Worm (Caenorhabditis elegans) whole organism, L2 larva: ENCODE measurements around the gene moc-5.

Experiments
- ZK546.5 ChIP-seq: sonication (generic microtip); optimal IDR thresholded peaks from 2 replicates; lab custom pipeline; 2017; ENCODE audit warnings: missing biosample characterization, missing genetic modification characterization
- ama-1 ChIP-seq: fragments of 150-350 bp; optimal IDR thresholded peaks from 2 replicates; lab custom pipeline; 2018; ENCODE audit warnings: inconsistent platforms
- blmp-1 ChIP-seq: sonication (generic microtip); optimal IDR thresholded peaks from 2 replicates; lab custom pipeline; 2017; ENCODE audit warnings: missing genetic modification characterization, mild to moderate bottlenecking, missing compliant biosample characterization, antibody characterized with exemption, moderate library complexity; ENCODE audit not compliant: insufficient read depth
- egl-27 ChIP-seq: sonication (generic microtip); optimal IDR thresholded peaks from 3 replicates; lab custom pipeline; 2017; ENCODE audit warnings: missing biosample characterization, missing genetic modification reagents, missing genetic modification characterization
- lin-11 ChIP-seq: fragments of 150-350 bp; sonication (generic microtip); optimal IDR thresholded peaks from 2 replicates; lab custom pipeline; 2014; ENCODE audit warnings: missing biosample characterization, missing genetic modification characterization, inconsistent platforms, mixed read lengths
- nhr-10 ChIP-seq: sonication (generic microtip); optimal IDR thresholded peaks from 2 replicates; lab custom pipeline; 2017; ENCODE audit warnings: missing biosample characterization, missing genetic modification characterization
- unc-39 ChIP-seq: fragments of 150-350 bp; optimal IDR thresholded peaks from 2 replicates; lab custom pipeline; 2014; ENCODE audit warnings: missing biosample characterization, missing genetic modification characterization

ce11 chrX:9587642-9588041, 21.9 kb upstream of the moc-5 start, which contains the start of gene gpx-3:
- TF ChIP-seq blmp-1 (tag; lab: Kevin White, UChicago) = no peak
- no peak for TF ChIP-seq ama-1 (lab: Kevin White, UChicago)
- TF ChIP-seq lin-11 (tag; lab: Kevin White, UChicago) = no peak
- no peak for TF ChIP-seq ZK546.5 (tag; lab: Kevin White, UChicago)
- TF ChIP-seq egl-27 (tag; lab: Kevin White, UChicago) = no peak
- no peak for TF ChIP-seq nhr-10 (tag; lab: Kevin White, UChicago)
- no peak for TF ChIP-seq unc-39 (tag; lab: Kevin White, UChicago)
